Worm (Caenorhabditis elegans) whole organism, L1 larva: ENCODE data around the gene tmem-231.

ENCODE experiments used
- C16A3.4 ChIP-seq: fragments of 150-350 bp; optimal IDR thresholded peaks from 2 replicates; lab custom pipeline; 2014; ENCODE audit warnings: missing biosample characterization, missing genetic modification characterization
- aha-1 ChIP-seq: fragments of 150-350 bp; optimal IDR thresholded peaks from 2 replicates; lab custom pipeline; 2014; ENCODE audit warnings: missing biosample characterization, missing genetic modification characterization
- alr-1 ChIP-seq: fragments of 200-800 bp; sonication (Bioruptor generic); optimal IDR thresholded peaks from 2 replicates; lab custom pipeline; 2018; ENCODE audit warnings: borderline replicate concordance, mild to moderate bottlenecking, missing genetic modification characterization, missing compliant biosample characterization
- ama-1 ChIP-seq: fragments of 150-350 bp; optimal IDR thresholded peaks from 2 replicates; lab custom pipeline; 2014
- blmp-1 ChIP-seq: fragments of 150-350 bp; optimal IDR thresholded peaks from 2 replicates; lab custom pipeline; 2014; ENCODE audit warnings: missing biosample characterization, missing genetic modification characterization
- ceh-82 ChIP-seq, 3 experiments: fragments of 150-350 bp in 1 of 3; sonication (generic microtip) in 2 of 3; optimal IDR thresholded peaks; 2 replicates each; lab custom pipeline; 2014 to 2017; ENCODE audit warnings: missing biosample characterization in 3 of 3, missing genetic modification characterization in 3 of 3
- ceh-88 ChIP-seq: fragments of 200-800 bp; sonication (Bioruptor generic); IDR thresholded peaks from 2 replicates; pipeline ENCODE4 v1.3.6; 2022; ENCODE audit warnings: missing genetic modification characterization, missing compliant biosample characterization
- ceh-90 ChIP-seq: sonication (generic microtip); optimal IDR thresholded peaks from 2 replicates; lab custom pipeline; 2016; ENCODE audit warnings: missing genetic modification characterization, missing compliant biosample characterization
- dpl-1 ChIP-seq, 3 experiments: fragments of 150-350 bp in 2 of 3; sonication (generic microtip) in 1 of 3; optimal IDR thresholded peaks; 2 replicates each; lab custom pipeline; 2014 to 2017; ENCODE audit warnings: missing biosample characterization in 3 of 3, missing genetic modification characterization in 3 of 3, missing genetic modification reagents in 3 of 3
- dsc-1 ChIP-seq: sonication (generic microtip); optimal IDR thresholded peaks from 2 replicates; lab custom pipeline; 2016; ENCODE audit warnings: mild to moderate bottlenecking, missing genetic modification characterization, missing compliant biosample characterization
- efl-1 ChIP-seq, 4 experiments: fragments of 150-350 bp; optimal IDR thresholded peaks in 3 of 4; peaks in 1 of 4; 1 replicate in 1 of 4; 2 replicates in 3 of 4; lab custom pipeline; 2014; ENCODE audit warnings: missing biosample characterization in 2 of 4, missing genetic modification characterization in 2 of 4, missing genetic modification reagents in 2 of 4
- elt-2 ChIP-seq: sonication (generic microtip); optimal IDR thresholded peaks from 2 replicates; lab custom pipeline; 2016; ENCODE audit warnings: missing genetic modification characterization, mild to moderate bottlenecking, inconsistent platforms, missing compliant biosample characterization, missing genetic modification reagents
- elt-3 ChIP-seq, 6 experiments: fragments of 150-350 bp in 1 of 6; sonication (generic microtip); optimal IDR thresholded peaks; 2 replicates each; lab custom pipeline; 2017 to 2018; ENCODE audit warnings: missing biosample characterization in 6 of 6, missing genetic modification characterization in 6 of 6, inconsistent platforms in 1 of 6
- fkh-10 ChIP-seq: sonication (generic microtip); optimal IDR thresholded peaks from 2 replicates; lab custom pipeline; 2017; ENCODE audit warnings: missing biosample characterization, missing genetic modification reagents, missing genetic modification characterization
- fkh-8 ChIP-seq: sonication (generic microtip); optimal IDR thresholded peaks from 2 replicates; lab custom pipeline; 2016; ENCODE audit warnings: mild to moderate bottlenecking, missing genetic modification characterization, missing compliant biosample characterization
- grh-1 ChIP-seq: fragments of 200-800 bp; sonication (Bioruptor generic); IDR thresholded peaks from 2 replicates; pipeline ENCODE4 v1.3.6; 2022; ENCODE audit warnings: missing genetic modification reagents, missing genetic modification characterization, missing compliant biosample characterization
- irx-1 ChIP-seq: sonication (generic microtip); optimal IDR thresholded peaks from 2 replicates; lab custom pipeline; 2016; ENCODE audit warnings: missing genetic modification characterization, missing compliant biosample characterization
- lin-13 ChIP-seq: fragments of 150-350 bp; optimal IDR thresholded peaks from 2 replicates; lab custom pipeline; 2014; ENCODE audit warnings: missing biosample characterization, missing genetic modification reagents, missing genetic modification characterization
- lin-14 ChIP-seq: fragments of 200-800 bp; sonication (Bioruptor generic); optimal IDR thresholded peaks from 2 replicates; lab custom pipeline; 2018; ENCODE audit warnings: mild to moderate bottlenecking, missing genetic modification characterization, moderate library complexity, missing compliant biosample characterization
- lin-35 ChIP-seq, 2 experiments: fragments of 150-350 bp; optimal IDR thresholded peaks; 2 replicates each; lab custom pipeline; 2014; ENCODE audit warnings: missing biosample characterization in 2 of 2, missing genetic modification characterization in 2 of 2, missing genetic modification reagents in 2 of 2
- lin-39 ChIP-seq: fragments of 150-350 bp; optimal IDR thresholded peaks from 2 replicates; lab custom pipeline; 2014; ENCODE audit warnings: missing biosample characterization, missing genetic modification reagents, missing genetic modification characterization
- lir-3 ChIP-seq: sonication (generic microtip); optimal IDR thresholded peaks from 2 replicates; lab custom pipeline; 2016; ENCODE audit warnings: mild to moderate bottlenecking, missing genetic modification characterization, moderate library complexity, missing compliant biosample characterization; ENCODE audit not compliant: poor library complexity
- lsy-2 ChIP-seq, 2 experiments: fragments of 150-350 bp; optimal IDR thresholded peaks; 2 replicates each; lab custom pipeline; 2014; ENCODE audit warnings: missing biosample characterization in 2 of 2, missing genetic modification characterization in 2 of 2
- mab-9 ChIP-seq: fragments of 200-800 bp; sonication (Bioruptor generic); IDR thresholded peaks from 2 replicates; pipeline ENCODE4 v1.3.6; 2022; ENCODE audit warnings: missing genetic modification reagents, missing genetic modification characterization, missing compliant biosample characterization
- mdl-1 ChIP-seq, 2 experiments: fragments of 150-350 bp; optimal IDR thresholded peaks; 2 replicates each; lab custom pipeline; 2014 to 2017; ENCODE audit warnings: missing biosample characterization in 2 of 2, missing genetic modification characterization in 2 of 2, inconsistent platforms in 1 of 2
- mef-2 ChIP-seq: fragments of 150-350 bp; optimal IDR thresholded peaks from 2 replicates; lab custom pipeline; 2014; ENCODE audit warnings: missing biosample characterization, missing genetic modification characterization
- nhr-237 ChIP-seq: fragments of 150-350 bp; optimal IDR thresholded peaks from 2 replicates; lab custom pipeline; 2014; ENCODE audit warnings: missing biosample characterization, missing genetic modification characterization
- nhr-28 ChIP-seq: fragments of 150-350 bp; optimal IDR thresholded peaks from 2 replicates; lab custom pipeline; 2014; ENCODE audit warnings: missing biosample characterization, missing genetic modification characterization
- nhr-47 ChIP-seq: sonication (generic microtip); optimal IDR thresholded peaks from 2 replicates; lab custom pipeline; 2016; ENCODE audit warnings: mild to moderate bottlenecking, missing genetic modification characterization, moderate library complexity, missing compliant biosample characterization
- nhr-71 ChIP-seq: sonication (generic microtip); optimal IDR thresholded peaks from 2 replicates; lab custom pipeline; 2016; ENCODE audit warnings: mild to moderate bottlenecking, missing genetic modification characterization, moderate library complexity, missing compliant biosample characterization
- nhr-85 ChIP-seq: sonication (generic microtip); peaks from one replicate; lab custom pipeline; 2016; ENCODE audit warnings: missing genetic modification characterization, inconsistent platforms, missing compliant biosample characterization
- nhr-90 ChIP-seq: sonication (generic microtip); optimal IDR thresholded peaks from 2 replicates; lab custom pipeline; 2016; ENCODE audit warnings: mild to moderate bottlenecking, missing genetic modification characterization, missing compliant biosample characterization; ENCODE audit not compliant: poor library complexity
- pqm-1 ChIP-seq: sonication (generic microtip); optimal IDR thresholded peaks from 3 replicates; lab custom pipeline; 2017; ENCODE audit warnings: missing biosample characterization, missing genetic modification characterization
- sox-4 ChIP-seq: sonication (generic microtip); optimal IDR thresholded peaks from 2 replicates; lab custom pipeline; 2016; ENCODE audit warnings: missing genetic modification characterization, missing compliant biosample characterization
- tbx-2 ChIP-seq: sonication (generic microtip); optimal IDR thresholded peaks from 2 replicates; lab custom pipeline; 2016; ENCODE audit warnings: missing genetic modification characterization, missing compliant biosample characterization
- zag-1 ChIP-seq: fragments of 150-350 bp; optimal IDR thresholded peaks from 2 replicates; lab custom pipeline; 2014; ENCODE audit warnings: missing biosample characterization, missing genetic modification characterization
- zip-4 ChIP-seq: fragments of 200-800 bp; sonication (Bioruptor generic); optimal IDR thresholded peaks from 2 replicates; lab custom pipeline; 2018; ENCODE audit warnings: mild to moderate bottlenecking, missing genetic modification characterization, moderate library complexity, missing compliant biosample characterization
- ztf-11 ChIP-seq, 2 experiments: sonication (generic microtip); optimal IDR thresholded peaks; 2 replicates each; lab custom pipeline; 2016 to 2017; ENCODE audit warnings: missing genetic modification characterization in 2 of 2, missing biosample characterization in 1 of 2, missing compliant biosample characterization in 1 of 2
- ztf-4 ChIP-seq: fragments of 150-350 bp; optimal IDR thresholded peaks from 2 replicates; lab custom pipeline; 2014; ENCODE audit warnings: missing biosample characterization, missing genetic modification characterization

The tmem-231 gene

DNA sequence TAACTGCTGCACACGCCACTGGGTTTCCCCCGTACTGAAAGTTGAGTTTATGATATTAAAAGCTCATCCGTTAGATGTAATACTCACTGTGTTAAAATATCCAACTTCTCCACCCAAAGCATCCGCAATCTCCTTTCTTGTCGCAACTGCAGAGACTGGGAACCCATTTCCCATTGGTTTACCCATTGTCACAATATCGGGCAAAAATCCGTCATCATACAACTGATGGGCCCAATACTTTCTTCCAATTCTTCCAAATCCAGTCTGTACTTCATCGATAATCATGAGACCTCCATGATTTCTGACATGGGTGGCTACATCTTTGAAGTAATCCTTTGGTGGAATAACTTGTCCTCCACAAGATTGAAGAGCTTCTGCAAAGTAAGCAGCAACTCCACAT is 23.3 kb downstream of the tmem-231 start:
- no peak for TF ChIP-seq nhr-90 (tag; lab: Kevin White, UChicago)
- TF ChIP-seq sox-4 (tag; lab: Kevin White, UChicago), result no peak
- TF ChIP-seq nhr-237 (tag; lab: Kevin White, UChicago), result no peak
- TF ChIP-seq dsc-1 (tag; lab: Kevin White, UChicago), result no peak
- TF ChIP-seq fkh-10 (GFP tag; lab: Kevin White, UChicago), result no peak
- TF ChIP-seq lin-39 (tag; lab: Kevin White, UChicago), result no peak
- no peak for TF ChIP-seq blmp-1
- TF ChIP-seq zag-1 (tag; lab: Kevin White, UChicago), result no peak
- no peak for TF ChIP-seq dpl-1 (GFP tag; optimal IDR thresholded peaks at IDR 0.05; lab: Kevin White, UChicago)
- TF ChIP-seq ztf-4 (tag; lab: Kevin White, UChicago), result no peak
- no peak for TF ChIP-seq ceh-88 (GFP tag; lab: Robert Waterston, UW)
- TF ChIP-seq alr-1 (tag; lab: Kevin White, UChicago), result no peak

DNA sequence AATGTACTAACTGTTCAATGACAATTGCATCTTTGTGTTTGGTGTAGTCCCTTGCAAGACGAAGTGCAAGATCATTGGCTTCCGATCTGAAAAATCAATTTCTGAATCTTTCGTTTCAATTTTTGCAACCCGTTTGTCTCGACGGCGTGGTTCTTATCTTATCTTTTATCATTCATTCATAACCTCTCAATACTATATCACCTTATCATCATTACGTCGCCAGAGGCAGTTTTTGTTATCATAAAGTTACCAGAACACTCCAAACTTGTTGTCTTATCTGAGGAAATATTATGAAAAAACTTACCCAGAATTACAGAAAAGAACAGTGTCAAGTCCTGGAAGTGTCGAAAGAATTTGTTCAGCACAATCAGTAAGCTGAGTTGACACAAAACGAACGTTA is 23.9 kb downstream of the tmem-231 start:
- no peak for TF ChIP-seq fkh-8 (tag; lab: Kevin White, UChicago)
- TF ChIP-seq pqm-1 (tag; lab: Kevin White, UChicago), result peak; percentile 34
- TF ChIP-seq lin-14 (GFP tag; lab: Kevin White, UChicago), result peak; percentile 20
- peak; percentile 1 for TF ChIP-seq blmp-1
- TF ChIP-seq nhr-85, result no peak
- no peak for TF ChIP-seq mab-9
- no peak for TF ChIP-seq nhr-47 (tag; lab: Kevin White, UChicago)
- no peak for TF ChIP-seq zip-4
- no peak for TF ChIP-seq C16A3.4 (tag; lab: Kevin White, UChicago)
- no peak for TF ChIP-seq irx-1
- peak in 1 of 2 experiments; percentile 12 for TF ChIP-seq lsy-2 (tag; optimal IDR thresholded peaks at IDR 0.05; lab: Kevin White, UChicago)
- peak; percentile 97 for TF ChIP-seq elt-2 (tag; lab: Kevin White, UChicago)
- no peak for TF ChIP-seq mef-2 (tag; lab: Kevin White, UChicago)
- TF ChIP-seq ceh-82 (tag; optimal IDR thresholded peaks at IDR 0.05; lab: Kevin White, UChicago), result no peak
- TF ChIP-seq ztf-11 (tag; optimal IDR thresholded peaks at IDR 0.05; lab: Kevin White, UChicago), result no peak
- TF ChIP-seq lir-3 (tag; lab: Kevin White, UChicago), result no peak
- TF ChIP-seq ceh-90 (tag; lab: Kevin White, UChicago), result no peak
- TF ChIP-seq fkh-10 (GFP tag; lab: Kevin White, UChicago), result no peak
- no peak for TF ChIP-seq lin-13 (GFP tag; lab: Kevin White, UChicago)
- peak in 1 of 2 experiments; percentile 7 for TF ChIP-seq lin-35 (GFP tag; optimal IDR thresholded peaks at IDR 0.05; lab: Kevin White, UChicago)
- TF ChIP-seq ama-1, result no peak
- peak; percentile 1 for TF ChIP-seq nhr-90 (tag; lab: Kevin White, UChicago)
- TF ChIP-seq aha-1 (tag; lab: Kevin White, UChicago), result no peak
- peak; percentile 17 for TF ChIP-seq nhr-71 (tag; lab: Kevin White, UChicago)
- TF ChIP-seq elt-3 (tag; optimal IDR thresholded peaks at IDR 0.05; lab: Kevin White, UChicago), result peak in 5 of 6 experiments; percentile 0 to 97 (median 93)
- no peak for TF ChIP-seq grh-1 (GFP tag; lab: Robert Waterston, UW)
- no peak for TF ChIP-seq mdl-1 (tag; optimal IDR thresholded peaks at IDR 0.05; lab: Kevin White, UChicago)
- no peak for TF ChIP-seq nhr-28 (tag; lab: Kevin White, UChicago)
- TF ChIP-seq, all 84 proteins: peak for 9

DNA sequence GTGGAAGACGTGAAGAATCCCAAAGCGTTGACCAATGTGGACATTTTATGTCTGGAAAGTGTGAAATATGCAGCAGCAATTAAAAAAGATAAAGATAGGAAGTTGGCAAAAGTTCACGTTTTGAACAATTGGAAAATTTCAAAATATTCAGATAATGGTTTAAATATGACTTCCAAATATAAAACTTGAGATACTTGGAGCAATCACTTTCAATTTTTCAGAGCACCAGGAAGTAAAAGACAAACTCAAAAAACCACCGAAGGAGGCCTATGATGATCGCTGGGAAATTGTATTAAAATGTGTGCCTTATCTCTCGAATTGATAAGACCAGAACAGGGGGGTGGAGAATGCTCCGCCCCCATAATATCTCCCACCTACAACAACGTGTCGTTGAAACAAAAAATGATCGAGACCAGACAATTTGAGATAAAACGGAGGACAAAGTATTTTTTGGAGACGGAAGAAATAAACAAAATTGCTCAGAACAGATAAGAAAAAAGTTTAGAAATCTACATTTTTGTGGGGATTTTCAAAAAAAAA is 25.2 kb downstream of the tmem-231 start, which contains the start of gene eppl-1:
TSS of gene eppl-1 (minus strand) at position 51 of the 540 bp plus-strand sequence.
- no peak for TF ChIP-seq nhr-47 (tag; lab: Kevin White, UChicago)
- peak; percentile 0 for TF ChIP-seq tbx-2 (tag; lab: Kevin White, UChicago)
- peak; percentile 56 for TF ChIP-seq lin-14 (GFP tag; lab: Kevin White, UChicago)
- no peak for TF ChIP-seq dsc-1 (tag; lab: Kevin White, UChicago)
- peak in 2 of 6 experiments; percentile 85 for TF ChIP-seq elt-3 (tag; optimal IDR thresholded peaks at IDR 0.05; lab: Kevin White, UChicago)
- TF ChIP-seq blmp-1, result peak; percentile 7
- TF ChIP-seq efl-1 (optimal IDR thresholded peaks at IDR 0.05; lab: Kevin White, UChicago), result no peak
- TF ChIP-seq efl-1 (GFP tag; optimal IDR thresholded peaks at IDR 0.05 in 1 of 2; lab: Kevin White, UChicago), result peak in 1 of 2 experiments; percentile 13
- peak; percentile 9 for TF ChIP-seq nhr-71 (tag; lab: Kevin White, UChicago)
- TF ChIP-seq elt-2 (tag; lab: Kevin White, UChicago), result peak; percentile 92
- no peak for TF ChIP-seq zip-4
